Fruit fly (Drosophila melanogaster): Measurements from ENCODE around the gene CG32170.

dm6 chr3L:16910466-16910865, 33.4 kb downstream of the CG32170 start:
- no peak for TF ChIP-seq ttk (optimal IDR thresholded peaks at IDR 0.05)
- no peak for TF ChIP-seq Myc (optimal IDR thresholded peaks at IDR 0.05)
- TF ChIP-seq Sin3A (optimal IDR thresholded peaks at IDR 0.05): no peak
- TF ChIP-seq psq (optimal IDR thresholded peaks at IDR 0.05): no peak
- no peak for TF ChIP-seq h (optimal IDR thresholded peaks at IDR 0.05)

Data from Kc167 (cell line).